Fruit fly (Drosophila melanogaster): ENCODE data around the gene CAH5.
A peak's percentile ranks its signal among the peaks of the same experiment; 100 is the strongest.

Gene CAH5

dm6 chr3R:31310883-31311397, 48.5 kb downstream of the CAH5 start, which contains the start of gene CG34347 (continued):
- TF ChIP-seq CG5180 (GFP tag; optimal IDR thresholded peaks at IDR 0.05) (peak; percentile 57), rib (GFP tag; IDR thresholded peaks at IDR 0.05) (no peak), CG11093 (GFP tag; IDR thresholded peaks at IDR 0.05) (no peak), D19B (GFP tag; optimal IDR thresholded peaks at IDR 0.05) (no peak), kay (GFP tag; optimal IDR thresholded peaks at IDR 0.05) (no peak), E2f2 (GFP tag; IDR thresholded peaks at IDR 0.05) (no peak), CG11247 (GFP tag; IDR thresholded peaks at IDR 0.05) (no peak), CG3407 (GFP tag; optimal IDR thresholded peaks at IDR 0.05) (no peak), CG10565 (GFP tag; optimal IDR thresholded peaks at IDR 0.05) (no peak), Hr51 (GFP tag; optimal IDR thresholded peaks at IDR 0.05) (peak in 1 of 2 experiments; percentile 19), dimm (GFP tag; IDR thresholded peaks at IDR 0.05) (no peak), bbx (GFP tag; IDR thresholded peaks at IDR 0.05; ENCODE audit: partially characterized antibody) (peak; percentile 61), sens-2 (GFP tag; IDR thresholded peaks at IDR 0.05) (peak; percentile 27; the same call in 1 of the 2 replicates), CG7839 (tag; optimal IDR thresholded peaks at IDR 0.05) (no peak), phol (tag; optimal IDR thresholded peaks at IDR 0.05) (no peak), CG7271 (tag; optimal IDR thresholded peaks at IDR 0.05) (no peak), CoRest (tag; optimal IDR thresholded peaks at IDR 0.05) (no peak), ems (GFP tag; optimal IDR thresholded peaks at IDR 0.05) (no peak), dmrt11E (tag; optimal IDR thresholded peaks at IDR 0.05) (no peak), CG17568 (GFP tag; optimal IDR thresholded peaks at IDR 0.05) (no peak), toy (GFP tag; IDR thresholded peaks at IDR 0.05) (no peak), CG17186 (GFP tag; optimal IDR thresholded peaks at IDR 0.05) (no peak), Adf1 (GFP tag; IDR thresholded peaks at IDR 0.05) (no peak; the same call in 1 of the 2 replicates), NC2α (GFP tag; optimal IDR thresholded peaks at IDR 0.05) (no peak), Hand (GFP tag; optimal IDR thresholded peaks at IDR 0.05) (no peak), CG8290 (GFP tag; optimal IDR thresholded peaks at IDR 0.05) (no peak), CG8290 (tag; optimal IDR thresholded peaks at IDR 0.05) (peak in 1 of 2 experiments; percentile 72), insv (GFP tag; optimal IDR thresholded peaks at IDR 0.05) (no peak), NK7.1 (GFP tag; optimal IDR thresholded peaks at IDR 0.05) (no peak), ara (GFP tag; IDR thresholded peaks at IDR 0.05) (peak; percentile 19; the same call in 1 of the 2 replicates), CG18764 (GFP tag; optimal IDR thresholded peaks at IDR 0.05) (no peak), CG4424 (GFP tag; optimal IDR thresholded peaks at IDR 0.05) (no peak), TFAM (GFP tag; optimal IDR thresholded peaks at IDR 0.05) (no peak), CG18619 (GFP tag; optimal IDR thresholded peaks at IDR 0.05) (no peak), zfh1 (GFP tag; IDR thresholded peaks at IDR 0.05) (no peak), tgo (GFP tag; IDR thresholded peaks at IDR 0.05) (no peak), Xrp1 (GFP tag; IDR thresholded peaks at IDR 0.05) (no peak), CG13424 (tag; optimal IDR thresholded peaks at IDR 0.05) (no peak), CG9876 (GFP tag; optimal IDR thresholded peaks at IDR 0.05) (no peak), grn (GFP tag; optimal IDR thresholded peaks at IDR 0.05) (no peak), CG7556 (GFP tag; optimal IDR thresholded peaks at IDR 0.05) (no peak), CG17612 (GFP tag; IDR thresholded peaks at IDR 0.05) (no peak), tll (GFP tag; optimal IDR thresholded peaks at IDR 0.05) (no peak), lmd (GFP tag; IDR thresholded peaks at IDR 0.05) (no peak), CG34376 (GFP tag; optimal IDR thresholded peaks at IDR 0.05) (no peak), CG6813 (GFP tag; optimal IDR thresholded peaks at IDR 0.05) (no peak), ac (GFP tag; optimal IDR thresholded peaks at IDR 0.05) (no peak), CG7786 (GFP tag; optimal IDR thresholded peaks at IDR 0.05) (no peak), CG2678 (tag; optimal IDR thresholded peaks at IDR 0.05) (no peak), CG7372 (GFP tag; IDR thresholded peaks at IDR 0.05) (no peak), CG32532 (GFP tag; IDR thresholded peaks at IDR 0.05) (peak; percentile 35; the same call in 1 of the 2 replicates)
